Worm (Caenorhabditis elegans) whole organism, L2 larva: ENCODE results near the gene T21D9.2.

ENCODE experiments used
- C34F6.9 ChIP-seq: fragments of 150-350 bp; optimal IDR thresholded peaks from 2 replicates; lab custom pipeline; 2014; ENCODE audit warnings: missing biosample characterization, missing genetic modification characterization
- F13H6.1 ChIP-seq: sonication (generic microtip); optimal IDR thresholded peaks from 2 replicates; lab custom pipeline; 2016; ENCODE audit warnings: missing genetic modification characterization, missing compliant biosample characterization
- R02D3.7 ChIP-seq: fragments of 150-350 bp; optimal IDR thresholded peaks from 2 replicates; lab custom pipeline; 2014; ENCODE audit warnings: missing biosample characterization, missing genetic modification characterization
- Y55F3AM.14 ChIP-seq: fragments of 200-800 bp; sonication (Bioruptor generic); optimal IDR thresholded peaks from 2 replicates; lab custom pipeline; 2018; ENCODE audit warnings: mild to moderate bottlenecking, missing genetic modification characterization, missing compliant biosample characterization
- ZK546.5 ChIP-seq: sonication (generic microtip); optimal IDR thresholded peaks from 2 replicates; lab custom pipeline; 2017; ENCODE audit warnings: missing biosample characterization, missing genetic modification characterization
- alr-1 ChIP-seq: fragments of 150-350 bp; optimal IDR thresholded peaks from 2 replicates; lab custom pipeline; 2014; ENCODE audit warnings: missing biosample characterization, missing genetic modification characterization
- ceh-16 ChIP-seq: fragments of 150-350 bp; optimal IDR thresholded peaks from 2 replicates; lab custom pipeline; 2014; ENCODE audit warnings: missing biosample characterization, missing genetic modification characterization
- dmd-4 ChIP-seq: sonication (generic microtip); optimal IDR thresholded peaks from 2 replicates; lab custom pipeline; 2017; ENCODE audit warnings: missing biosample characterization, missing genetic modification characterization
- egl-27 ChIP-seq: sonication (generic microtip); optimal IDR thresholded peaks from 3 replicates; lab custom pipeline; 2017; ENCODE audit warnings: missing biosample characterization, missing genetic modification reagents, missing genetic modification characterization
- elt-3 ChIP-seq: sonication (generic microtip); optimal IDR thresholded peaks from 2 replicates; lab custom pipeline; 2017; ENCODE audit warnings: missing biosample characterization, missing genetic modification characterization
- fos-1 ChIP-seq: fragments of 150-350 bp; optimal IDR thresholded peaks from 2 replicates; lab custom pipeline; 2014; ENCODE audit warnings: missing biosample characterization, missing genetic modification characterization
- gmeb-1 ChIP-seq: fragments of 150-350 bp; optimal IDR thresholded peaks from 2 replicates; lab custom pipeline; 2014; ENCODE audit warnings: missing biosample characterization, missing genetic modification characterization
- lsy-2 ChIP-seq, 2 experiments: fragments of 150-350 bp in 1 of 2; sonication (generic microtip) in 1 of 2; optimal IDR thresholded peaks; 2 replicates each; lab custom pipeline; 2014 to 2017; ENCODE audit warnings: missing biosample characterization in 2 of 2, missing genetic modification characterization in 2 of 2
- mab-5 ChIP-seq: fragments of 150-350 bp; optimal IDR thresholded peaks from 2 replicates; lab custom pipeline; 2014; ENCODE audit warnings: missing biosample characterization, missing genetic modification characterization
- mbf-1 ChIP-seq: sonication (generic microtip); optimal IDR thresholded peaks from 2 replicates; lab custom pipeline; 2017; ENCODE audit warnings: missing biosample characterization, missing genetic modification characterization
- mdl-1 ChIP-seq, 2 experiments: fragments of 150-350 bp in 1 of 2; sonication (generic microtip) in 1 of 2; optimal IDR thresholded peaks; 2 replicates each; lab custom pipeline; 2017; ENCODE audit warnings: missing biosample characterization in 2 of 2, missing genetic modification characterization in 2 of 2
- nhr-11 ChIP-seq: fragments of 150-350 bp; optimal IDR thresholded peaks from 2 replicates; lab custom pipeline; 2014; ENCODE audit warnings: missing biosample characterization, missing genetic modification characterization
- nhr-12 ChIP-seq: fragments of 150-350 bp; optimal IDR thresholded peaks from 2 replicates; lab custom pipeline; 2014; ENCODE audit warnings: missing biosample characterization, missing genetic modification characterization
- nhr-21 ChIP-seq: fragments of 150-350 bp; optimal IDR thresholded peaks from 2 replicates; lab custom pipeline; 2014; ENCODE audit warnings: missing biosample characterization, missing genetic modification characterization
- nhr-237 ChIP-seq: fragments of 150-350 bp; optimal IDR thresholded peaks from 2 replicates; lab custom pipeline; 2014; ENCODE audit warnings: missing biosample characterization, missing genetic modification characterization
- nhr-25 ChIP-seq: fragments of 150-350 bp; sonication (generic microtip); optimal IDR thresholded peaks from 3 replicates; lab custom pipeline; 2014; ENCODE audit warnings: missing biosample characterization, missing genetic modification characterization
- nhr-77 ChIP-seq: fragments of 150-350 bp; optimal IDR thresholded peaks from 2 replicates; lab custom pipeline; 2014; ENCODE audit warnings: missing biosample characterization, missing genetic modification characterization
- peb-1 ChIP-seq: fragments of 150-350 bp; optimal IDR thresholded peaks from 2 replicates; lab custom pipeline; 2014; ENCODE audit warnings: missing biosample characterization, missing genetic modification characterization
- sem-4 ChIP-seq: fragments of 150-350 bp; optimal IDR thresholded peaks from 2 replicates; lab custom pipeline; 2014; ENCODE audit warnings: missing biosample characterization, missing genetic modification reagents, missing genetic modification characterization
- skn-1 ChIP-seq: sonication (generic microtip); optimal IDR thresholded peaks from 2 replicates; lab custom pipeline; 2017; ENCODE audit warnings: missing biosample characterization, missing genetic modification characterization
- sma-9 ChIP-seq, 2 experiments: fragments of 150-350 bp in 1 of 2; sonication (generic microtip) in 1 of 2; optimal IDR thresholded peaks; 2 replicates each; lab custom pipeline; 2014 to 2016; ENCODE audit warnings: missing genetic modification characterization in 2 of 2, mild to moderate bottlenecking in 1 of 2, missing biosample characterization in 1 of 2, missing compliant biosample characterization in 1 of 2, missing genetic modification reagents in 1 of 2, moderate library complexity in 1 of 2
- snpc-4 ChIP-seq: fragments of 150-350 bp; optimal IDR thresholded peaks from 2 replicates; lab custom pipeline; 2014; ENCODE audit warnings: missing biosample characterization, missing genetic modification characterization
- unc-39 ChIP-seq: fragments of 150-350 bp; optimal IDR thresholded peaks from 2 replicates; lab custom pipeline; 2014; ENCODE audit warnings: missing biosample characterization, missing genetic modification characterization
- unc-55 ChIP-seq: fragments of 150-350 bp; sonication (generic microtip); optimal IDR thresholded peaks from 3 replicates; lab custom pipeline; 2014; ENCODE audit warnings: missing biosample characterization, missing genetic modification reagents, missing genetic modification characterization
- unc-62 ChIP-seq: fragments of 150-350 bp; optimal IDR thresholded peaks from 2 replicates; lab custom pipeline; 2014; ENCODE audit warnings: missing biosample characterization, missing genetic modification reagents, missing genetic modification characterization
- zag-1 ChIP-seq: fragments of 150-350 bp; optimal IDR thresholded peaks from 2 replicates; lab custom pipeline; 2014; ENCODE audit warnings: missing biosample characterization, missing genetic modification characterization
- ztf-1 ChIP-seq: fragments of 200-800 bp; sonication (Bioruptor generic); conservative IDR thresholded peaks from 2 replicates; pipeline ENCODE4 v1.3.6; 2022; ENCODE audit warnings: missing genetic modification characterization, missing compliant biosample characterization
- ztf-11 ChIP-seq: sonication (generic microtip); optimal IDR thresholded peaks from 2 replicates; lab custom pipeline; 2017; ENCODE audit warnings: missing biosample characterization, missing genetic modification characterization
- ztf-4 ChIP-seq: fragments of 150-350 bp; optimal IDR thresholded peaks from 2 replicates; lab custom pipeline; 2014; ENCODE audit warnings: missing biosample characterization, missing genetic modification characterization

T21D9.2 gene

DNA sequence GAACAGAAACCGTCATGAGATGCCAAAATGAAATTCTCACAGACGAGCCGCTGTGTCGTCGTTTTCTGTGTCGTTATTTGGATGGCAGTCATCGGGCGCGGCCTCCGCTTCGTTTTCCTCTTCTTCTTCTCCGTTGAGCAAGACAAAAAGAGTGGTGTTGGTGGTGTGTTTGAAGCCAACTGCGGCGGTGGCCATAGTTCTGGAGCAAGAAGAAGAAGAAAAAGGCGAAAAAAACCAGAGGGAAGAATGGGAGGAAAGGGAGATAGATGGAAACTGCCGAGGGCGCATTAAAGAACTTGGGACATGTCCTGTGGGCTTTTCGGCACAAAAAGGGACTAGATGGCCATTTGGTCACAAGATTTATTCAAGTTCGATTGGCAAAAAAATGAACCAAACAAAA lies 34.9 kb upstream of the T21D9.2 start, which contains the start of gene F53B1.9:
Gene F53B1.9, minus strand, starts transcription at position 195 of the 400 bp plus-strand sequence.
- TF ChIP-seq F13H6.1 (tag; lab: Kevin White, UChicago): no peak
- TF ChIP-seq, all 48 proteins: peak for 0

DNA sequence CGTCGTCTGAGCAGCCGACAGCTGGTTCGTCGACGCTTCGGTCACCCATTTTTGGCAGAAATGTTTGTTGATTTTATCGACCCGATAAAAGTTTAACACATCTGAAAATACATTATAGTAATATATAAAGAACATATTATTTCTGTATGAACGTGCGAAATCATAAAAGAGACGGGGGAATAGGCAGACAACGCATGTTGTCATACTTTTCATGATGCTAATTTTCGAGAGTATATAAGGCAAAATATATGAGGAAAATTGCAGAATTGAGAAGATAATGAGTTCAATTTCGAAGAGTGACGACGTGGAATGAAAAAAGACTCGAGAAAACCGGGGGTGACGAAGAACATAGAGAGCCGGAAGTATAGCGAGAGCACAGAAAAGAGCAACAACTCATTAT lies 33.4 kb upstream of the T21D9.2 start, which contains the start of gene F53B1.8:
Gene F53B1.8, minus strand, starts transcription at position 101 of the 400 bp plus-strand sequence.
- TF ChIP-seq zag-1 (tag; lab: Kevin White, UChicago) (no peak), sem-4 (tag; lab: Kevin White, UChicago) (no peak), Y55F3AM.14 (GFP tag; lab: Kevin White, UChicago) (no peak), ceh-16 (tag; lab: Kevin White, UChicago) (no peak), ztf-11 (no peak), nhr-237 (tag; lab: Kevin White, UChicago) (no peak), ztf-4 (tag; lab: Kevin White, UChicago) (no peak), peb-1 (no peak), ztf-1 (GFP tag; lab: Robert Waterston, UW) (no peak), dmd-4 (tag; lab: Kevin White, UChicago) (no peak), mbf-1 (no peak), fos-1 (tag; lab: Kevin White, UChicago) (no peak), unc-62 (GFP tag; lab: Kevin White, UChicago) (no peak), ZK546.5 (no peak), egl-27 (tag; lab: Kevin White, UChicago) (no peak), lsy-2 (tag; optimal IDR thresholded peaks at IDR 0.05; lab: Kevin White, UChicago) (no peak), nhr-21 (no peak), skn-1 (no peak), unc-39 (tag; lab: Kevin White, UChicago) (no peak)

DNA sequence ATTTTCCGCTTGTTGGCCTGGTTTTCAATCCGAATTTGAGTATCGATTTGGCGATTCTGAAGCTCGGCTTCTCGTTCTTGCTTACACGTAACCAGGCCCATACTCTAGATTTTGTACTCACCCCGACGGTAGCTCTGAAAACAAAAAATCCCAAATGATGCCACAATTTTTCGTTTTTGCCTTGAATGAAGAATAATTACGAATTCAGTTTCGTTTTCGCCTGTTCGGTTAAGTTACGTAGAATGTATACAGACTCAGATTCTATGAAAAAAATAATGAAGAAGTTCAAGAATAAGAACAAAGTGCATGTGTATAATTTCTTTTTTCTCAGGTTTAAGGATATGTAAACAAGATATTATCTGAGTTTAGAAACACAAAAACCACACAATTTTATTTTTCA lies 24.3 kb upstream of the T21D9.2 start, which contains the start of gene gpa-5:
Gene gpa-5, minus strand, starts transcription at position 101 of the 400 bp plus-strand sequence.
- TF ChIP-seq mdl-1 (tag; optimal IDR thresholded peaks at IDR 0.05; lab: Kevin White, UChicago) (no peak), Y55F3AM.14 (GFP tag; lab: Kevin White, UChicago) (no peak), nhr-21 (no peak), ztf-1 (GFP tag; lab: Robert Waterston, UW) (no peak), alr-1 (no peak), ztf-4 (tag; lab: Kevin White, UChicago) (no peak), peb-1 (no peak), ZK546.5 (no peak), R02D3.7 (tag; lab: Kevin White, UChicago) (no peak), mab-5 (tag; lab: Kevin White, UChicago) (no peak), mbf-1 (no peak), unc-55 (GFP tag; lab: Kevin White, UChicago) (no peak), egl-27 (tag; lab: Kevin White, UChicago) (no peak), sma-9 (GFP tag; optimal IDR thresholded peaks at IDR 0.05; lab: Kevin White, UChicago) (no peak), sma-9 (tag; optimal IDR thresholded peaks at IDR 0.05; lab: Kevin White, UChicago) (no peak), C34F6.9 (no peak), nhr-77 (tag; lab: Kevin White, UChicago) (no peak), elt-3 (no peak), F13H6.1 (tag; lab: Kevin White, UChicago) (no peak)

DNA sequence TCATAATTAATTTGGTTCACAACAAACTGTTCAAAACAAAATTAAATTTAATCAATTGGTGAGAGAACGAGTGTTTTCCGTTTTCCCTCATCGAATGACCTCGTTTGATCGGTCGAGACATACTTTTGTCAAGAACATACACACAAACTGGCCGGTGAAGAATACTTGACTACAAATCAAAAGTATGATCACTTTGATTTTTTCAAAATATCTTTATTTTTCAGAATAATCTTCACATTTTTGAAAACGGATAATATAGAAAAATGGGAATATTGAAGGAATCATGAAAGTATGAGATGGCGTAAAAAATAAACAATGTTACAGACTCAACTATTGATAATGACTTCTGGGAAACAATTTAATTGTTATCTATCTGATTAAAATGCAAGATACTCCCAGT lies 21.5 kb upstream of the T21D9.2 start, which contains the start of gene swip-10:
Gene swip-10, minus strand, starts transcription at position 101 of the 400 bp plus-strand sequence.
- TF ChIP-seq nhr-12 (tag; lab: Kevin White, UChicago) (no peak), gmeb-1 (no peak), snpc-4 (tag; lab: Kevin White, UChicago) (no peak)

DNA sequence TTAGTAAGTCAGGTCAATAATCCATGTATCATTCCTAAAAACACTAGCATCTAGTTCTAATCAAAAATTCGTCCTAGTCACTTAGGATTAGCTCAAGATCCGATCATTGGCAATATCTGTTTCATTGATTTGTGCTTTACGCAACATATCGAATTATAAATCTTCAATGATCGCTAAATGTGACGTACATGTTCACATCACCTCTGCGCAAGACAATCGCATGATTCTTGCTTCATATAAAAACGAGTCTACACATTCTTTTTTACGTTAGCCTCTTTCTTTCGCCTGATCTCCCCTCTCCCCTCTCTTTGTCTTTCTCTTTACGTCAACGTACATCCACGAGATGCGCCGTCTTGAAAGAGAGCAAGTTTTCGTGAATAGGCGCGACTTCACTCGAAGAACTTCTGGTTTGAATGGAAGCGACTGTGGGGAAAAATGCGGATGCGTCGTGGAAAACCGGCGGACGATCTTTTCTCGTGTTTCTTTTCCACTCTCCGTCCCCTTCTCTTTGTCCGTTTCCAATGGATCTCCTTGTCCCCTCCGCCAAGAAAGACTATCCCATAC lies 19.7 kb upstream of the T21D9.2 start:
- TF ChIP-seq nhr-21 (peak; percentile 64), nhr-25 (tag; lab: Kevin White, UChicago) (peak; percentile 31), alr-1 (no peak), peb-1 (no peak), nhr-11 (no peak), mdl-1 (tag; optimal IDR thresholded peaks at IDR 0.05; lab: Kevin White, UChicago) (peak in 1 of 2 experiments; percentile 12), sem-4 (tag; lab: Kevin White, UChicago) (peak; percentile 23)
